Worm (Caenorhabditis elegans) whole organism, L4 larva: ENCODE results near the gene enol-1.

Experiments used
- R02D3.7 ChIP-seq: fragments of 150-350 bp; sonication (generic microtip); optimal IDR thresholded peaks from 3 replicates; lab custom pipeline; 2014; ENCODE audit warnings: missing biosample characterization, missing genetic modification characterization
- aly-2 ChIP-seq: sonication (generic microtip); optimal IDR thresholded peaks from 2 replicates; lab custom pipeline; 2018; ENCODE audit warnings: missing biosample characterization, missing genetic modification characterization
- ceh-20 ChIP-seq: fragments of 200-800 bp; sonication (Bioruptor generic); IDR thresholded peaks from 2 replicates; pipeline ENCODE4 v1.3.6; 2022; ENCODE audit warnings: missing genetic modification reagents, missing genetic modification characterization, missing compliant biosample characterization
- dve-1 ChIP-seq: sonication (generic microtip); optimal IDR thresholded peaks from 2 replicates; lab custom pipeline; 2017; ENCODE audit warnings: antibody characterized with exemption, mild to moderate bottlenecking, missing genetic modification characterization, missing compliant biosample characterization; ENCODE audit not compliant: insufficient read depth
- lin-1 ChIP-seq: fragments of 200-800 bp; sonication (Bioruptor generic); IDR thresholded peaks from 2 replicates; pipeline ENCODE4 v1.3.6; 2022; ENCODE audit warnings: missing genetic modification reagents, missing genetic modification characterization, missing compliant biosample characterization
- pha-4 ChIP-seq, 2 experiments: fragments of 150-350 bp in 1 of 2; fragments of 200-800 bp in 1 of 2; sonication (Bioruptor generic) in 1 of 2; IDR thresholded peaks in 1 of 2; optimal IDR thresholded peaks in 1 of 2; 2 replicates each; pipeline versions ENCODE4 v1.3.6 to Lab custom; 2014 to 2022; ENCODE audit warnings: missing genetic modification characterization in 2 of 2, missing genetic modification reagents in 2 of 2, missing biosample characterization in 1 of 2, missing compliant biosample characterization in 1 of 2
- unc-62 ChIP-seq, 3 experiments: fragments of 150-350 bp in 1 of 3; sonication (generic microtip); optimal IDR thresholded peaks in 2 of 3; peaks in 1 of 3; 1 replicate in 1 of 3; 2 replicates in 2 of 3; lab custom pipeline; 2014 to 2017; ENCODE audit warnings: missing biosample characterization in 3 of 3, missing genetic modification characterization in 3 of 3, missing genetic modification reagents in 3 of 3, missing genotype in 1 of 3

DNA sequence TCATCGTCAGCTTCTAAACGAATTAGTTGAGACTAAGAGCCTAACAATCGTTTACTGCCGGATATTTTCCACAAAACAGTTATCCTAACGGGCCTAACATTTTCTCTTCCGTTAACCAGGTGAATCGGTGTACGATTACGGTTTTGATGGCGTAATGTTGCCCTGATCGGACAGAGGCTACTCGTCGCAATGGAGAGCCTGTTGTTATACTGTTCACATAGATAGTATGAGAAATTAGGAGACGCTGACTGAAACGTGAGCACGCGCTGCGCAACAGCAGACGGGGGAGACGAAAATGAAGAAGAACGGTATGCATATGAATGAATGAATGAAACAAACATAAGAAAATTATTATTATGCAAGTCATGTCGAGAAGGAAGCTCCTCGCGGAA lies 31.4 kb upstream of the enol-1 start:
- TF ChIP-seq lin-1 (no peak), pha-4 (GFP tag; IDR thresholded peaks at IDR 0.05; lab: Robert Waterston, UW) (no peak), pha-4 (tag; optimal IDR thresholded peaks at IDR 0.05; lab: Kevin White, UChicago) (no peak), unc-62 (GFP tag; optimal IDR thresholded peaks at IDR 0.05 in 1 of 2; lab: Kevin White, UChicago) (no peak), unc-62 (tag; optimal IDR thresholded peaks at IDR 0.05; lab: Kevin White, UChicago) (no peak), ceh-20 (no peak), aly-2 (tag; lab: Kevin White, UChicago) (no peak), R02D3.7 (no peak), dve-1 (tag; lab: Kevin White, UChicago) (no peak)
